Fruit fly (Drosophila melanogaster): Measurements from ENCODE around the gene CG7829.

The CG7829 gene

dm6 chr3R:29817664-29818063 is at the start of gene CG7829:
CG7829 (minus strand) TSS chr3R:29817764.
- TF ChIP-seq CG8478 (optimal IDR thresholded peaks at IDR 0.05) (no peak), CTCF (optimal IDR thresholded peaks at IDR 0.05) (no peak)

dm6 chr3R:29866706-29867105 is 49.1 kb upstream of the CG7829 start:
- TF ChIP-seq CG8478 (optimal IDR thresholded peaks at IDR 0.05) (no peak), CTCF (optimal IDR thresholded peaks at IDR 0.05) (no peak)

- TF ChIP-seq CTCF (optimal IDR thresholded peaks at IDR 0.05) (no peak), CG8478 (optimal IDR thresholded peaks at IDR 0.05) (no peak)
These were observed 45.2 kb upstream of the CG7829 start for dm6 chr3R:29862795-29863194.

DNA sequence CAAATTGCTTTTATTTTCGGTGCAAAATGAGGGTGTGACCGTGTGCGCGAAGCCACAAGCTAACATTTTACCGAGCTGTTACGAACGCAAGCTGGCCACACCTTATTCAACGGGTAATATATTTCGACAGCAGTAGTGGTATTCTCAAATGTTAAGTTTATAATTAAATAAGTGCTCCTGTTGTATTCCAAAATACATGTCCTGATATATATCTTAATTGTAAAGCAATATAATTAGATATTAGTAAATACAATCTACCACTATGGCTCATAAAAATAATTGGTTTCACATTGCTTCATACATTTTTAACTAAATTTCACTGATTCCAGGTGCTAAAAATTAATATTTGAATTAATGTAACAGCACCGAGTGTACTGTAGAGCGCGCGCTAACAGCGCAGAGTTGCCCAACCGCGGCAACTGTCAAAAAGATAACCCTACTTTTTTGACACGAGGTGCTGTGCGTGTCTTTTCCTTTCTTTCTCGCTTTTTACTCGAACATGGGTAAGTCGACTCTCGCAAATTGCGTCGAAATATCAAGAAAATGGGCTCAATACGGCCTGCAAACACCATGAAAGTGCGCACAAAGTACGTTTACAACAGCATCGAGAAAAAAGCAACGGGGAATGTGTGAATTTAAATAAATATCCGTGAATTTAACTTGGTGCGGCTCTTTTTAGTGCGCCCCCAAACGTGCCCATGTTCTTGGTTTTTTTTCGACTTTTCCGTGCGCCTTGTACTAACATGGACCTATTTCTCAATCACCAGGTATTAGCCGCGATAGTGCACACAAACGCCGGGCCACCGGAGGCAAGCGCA is 44.1 kb upstream of the CG7829 start, which contains the start of the genes CG15514 and RpS8:
Gene CG15514 (minus strand): TSS at position 63 of the 818 bp plus-strand sequence.
Gene RpS8 (plus strand): TSS at position 151 of the 818 bp plus-strand sequence.
- TF ChIP-seq CG8478 (optimal IDR thresholded peaks at IDR 0.05) (no peak), CTCF (optimal IDR thresholded peaks at IDR 0.05) (peak in 1 of 2 experiments; percentile 15)

dm6 chr3R:29859763-29860162 is 42.2 kb upstream of the CG7829 start:
- no peak for TF ChIP-seq CTCF (optimal IDR thresholded peaks at IDR 0.05)
- TF ChIP-seq CG8478 (optimal IDR thresholded peaks at IDR 0.05), result no peak

DNA sequence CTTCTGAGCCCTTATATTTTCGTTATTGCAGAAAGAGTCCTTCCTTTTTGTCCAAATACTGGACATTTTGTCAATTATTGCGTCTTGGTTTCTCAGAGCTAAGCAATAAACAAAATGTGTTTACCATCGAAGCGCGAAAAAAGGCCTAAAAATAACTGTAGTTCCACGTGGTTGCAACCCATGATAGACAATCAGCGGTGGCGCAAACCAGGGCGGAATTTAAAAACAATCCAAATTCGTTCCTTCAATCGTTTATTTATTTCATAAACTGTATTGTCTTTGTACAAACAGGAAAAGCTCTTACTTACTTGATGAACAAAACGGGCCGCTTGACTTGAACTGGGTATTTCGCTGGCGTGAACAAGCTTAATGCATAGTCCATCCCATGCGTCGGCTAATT is 41.2 kb upstream of the CG7829 start, which contains the start of gene CG7824:
Gene CG7824 (minus strand): TSS at position 131 of the 400 bp plus-strand sequence.
- TF ChIP-seq CTCF (optimal IDR thresholded peaks at IDR 0.05) (peak; percentile 27 to 43), CG8478 (optimal IDR thresholded peaks at IDR 0.05) (no peak)

- TF ChIP-seq CG8478 (optimal IDR thresholded peaks at IDR 0.05) (no peak), CTCF (optimal IDR thresholded peaks at IDR 0.05) (peak in 1 of 2 experiments; percentile 49)
These were observed 39.7 kb upstream of the CG7829 start, which contains the start of gene dgt1 for dm6 chr3R:29857228-29857627. dgt1 (minus strand) TSS chr3R:29857491.

dm6 chr3R:29847126-29847525 is 29.6 kb upstream of the CG7829 start:
- TF ChIP-seq CTCF (optimal IDR thresholded peaks at IDR 0.05) (no peak), CG8478 (optimal IDR thresholded peaks at IDR 0.05) (no peak)

dm6 chr3R:29841293-29841791 is 23.8 kb upstream of the CG7829 start, which contains the start of gene Cad99C:
Cad99C (plus strand) TSS chr3R:29841657.
- TF ChIP-seq CG8478 (optimal IDR thresholded peaks at IDR 0.05), result no peak
- TF ChIP-seq CTCF (optimal IDR thresholded peaks at IDR 0.05), result no peak

DNA sequence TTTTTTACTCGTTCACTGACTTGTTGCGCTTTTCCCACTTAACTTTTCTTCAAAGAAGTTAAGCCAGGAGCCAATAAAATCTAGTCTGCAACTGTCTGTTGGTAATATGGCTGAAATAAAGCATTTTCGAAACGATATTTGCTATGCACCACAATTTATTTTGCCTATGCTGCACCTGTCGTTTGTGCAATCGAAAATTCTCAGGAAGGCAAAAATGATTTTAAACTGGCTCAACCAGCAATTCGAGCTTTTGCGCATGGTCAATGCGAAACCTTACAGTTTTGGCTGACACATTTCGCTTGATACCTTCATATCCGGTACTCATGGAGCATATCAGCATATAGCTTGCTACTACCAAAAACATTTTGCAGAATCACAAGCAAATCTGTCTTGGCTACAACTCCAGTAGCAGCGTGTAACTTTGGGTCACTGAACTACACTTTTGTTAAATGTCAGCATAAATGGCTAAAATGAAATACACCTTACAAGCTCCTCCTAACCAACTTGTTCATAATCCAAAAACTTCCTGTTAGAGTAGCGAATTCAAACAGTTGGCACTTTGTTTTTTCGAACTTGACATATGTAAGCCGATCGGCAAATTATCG is 22.2 kb upstream of the CG7829 start:
- no peak for TF ChIP-seq CG8478 (optimal IDR thresholded peaks at IDR 0.05)
- TF ChIP-seq CTCF (optimal IDR thresholded peaks at IDR 0.05), result no peak

DNA sequence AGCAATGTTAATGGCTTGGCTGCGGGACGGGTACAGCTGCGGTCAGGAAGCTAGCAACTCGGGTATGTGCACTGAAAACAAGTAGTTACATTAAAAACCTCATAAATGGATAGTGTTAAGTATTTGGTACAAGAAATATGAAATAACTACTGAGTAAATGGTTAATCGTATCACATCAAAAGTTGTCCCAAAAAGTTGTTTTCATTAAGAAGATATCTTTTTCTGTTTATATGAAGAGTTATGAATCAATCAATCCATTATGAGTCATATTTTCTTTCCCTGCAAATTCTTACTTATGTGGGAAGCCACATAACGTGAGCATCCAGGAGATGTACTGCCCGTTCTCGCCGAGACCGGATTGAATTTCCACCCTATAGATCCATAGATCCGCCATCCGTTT is 21.2 kb upstream of the CG7829 start:
- no peak for TF ChIP-seq CG8478 (optimal IDR thresholded peaks at IDR 0.05)
- TF ChIP-seq CTCF (optimal IDR thresholded peaks at IDR 0.05), result no peak

dm6 chr3R:29837771-29838170 is 20.2 kb upstream of the CG7829 start:
- no peak for TF ChIP-seq CTCF (optimal IDR thresholded peaks at IDR 0.05)
- no peak for TF ChIP-seq CG8478 (optimal IDR thresholded peaks at IDR 0.05)

- TF ChIP-seq CTCF (optimal IDR thresholded peaks at IDR 0.05), result no peak
- TF ChIP-seq CG8478 (optimal IDR thresholded peaks at IDR 0.05), result no peak
These were observed 18.6 kb upstream of the CG7829 start, which contains the start of gene CG42592 for dm6 chr3R:29836188-29836587. CG42592 (minus strand) TSS chr3R:29836288.

DNA sequence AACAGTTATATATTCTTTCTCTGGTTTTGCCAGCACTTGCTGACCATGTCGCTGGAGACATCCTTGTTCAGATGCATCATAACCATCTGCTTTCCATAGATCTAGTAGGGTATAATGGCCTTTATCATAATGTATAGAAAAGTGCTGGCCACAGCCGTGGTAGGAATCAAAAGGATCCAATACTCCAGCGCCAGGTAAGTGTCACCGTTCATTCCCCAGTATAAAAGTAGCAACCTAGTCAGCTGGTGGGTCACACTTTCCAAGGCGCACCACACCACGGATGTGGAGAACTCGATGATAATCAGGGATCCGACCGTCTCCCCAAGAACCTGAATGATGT is 18.1 kb upstream of the CG7829 start, which contains the start of gene Prtl99C:
Gene Prtl99C (plus strand): TSS at position 241 of the 340 bp plus-strand sequence.
- TF ChIP-seq CG8478 (optimal IDR thresholded peaks at IDR 0.05) (no peak), CTCF (optimal IDR thresholded peaks at IDR 0.05) (no peak)

Measured in S2 (cell line).